Worm (Caenorhabditis elegans) whole organism, L4 larva: ENCODE data around the gene H06I04.3.

Experiments used
- F10B5.3 ChIP-seq: sonication (generic microtip); optimal IDR thresholded peaks from 2 replicates; lab custom pipeline; 2016; ENCODE audit warnings: mild to moderate bottlenecking, missing genetic modification characterization, missing compliant biosample characterization
- F37D6.2 ChIP-seq: sonication (generic microtip); optimal IDR thresholded peaks from 2 replicates; lab custom pipeline; 2016; ENCODE audit warnings: mild to moderate bottlenecking, missing genetic modification characterization, missing compliant biosample characterization
- F44E2.7 ChIP-seq: fragments of 200-800 bp; sonication (Bioruptor generic); IDR thresholded peaks from 2 replicates; pipeline ENCODE4 v2.1.2; 2022; ENCODE audit warnings: missing genetic modification characterization, missing compliant biosample characterization
- Y48G9A.11 ChIP-seq: fragments of 200-800 bp; sonication (Bioruptor generic); IDR thresholded peaks from 2 replicates; pipeline ENCODE4 v1.3.6; 2022; ENCODE audit warnings: missing genetic modification reagents, missing genetic modification characterization, missing compliant biosample characterization
- Y75B8A.6 ChIP-seq: fragments of 200-800 bp; sonication (Bioruptor generic); IDR thresholded peaks from 2 replicates; pipeline ENCODE4 v1.3.6; 2022; ENCODE audit warnings: missing genetic modification reagents, missing genetic modification characterization, missing compliant biosample characterization
- ZK337.2 ChIP-seq: fragments of 200-800 bp; sonication (Bioruptor generic); IDR thresholded peaks from 2 replicates; pipeline ENCODE4 v1.3.6; 2022; ENCODE audit warnings: missing genetic modification reagents, missing genetic modification characterization, missing compliant biosample characterization
- aha-1 ChIP-seq: fragments of 150-350 bp; peaks from one replicate; lab custom pipeline; 2014; ENCODE audit warnings: missing biosample characterization, missing genetic modification characterization
- arid-1 ChIP-seq: fragments of 200-800 bp; sonication (Bioruptor generic); conservative IDR thresholded peaks from 2 replicates; pipeline ENCODE4 v1.3.6; 2022; ENCODE audit warnings: missing genetic modification reagents, missing genetic modification characterization, missing compliant biosample characterization
- ceh-28 ChIP-seq: fragments of 150-350 bp; optimal IDR thresholded peaks from 2 replicates; lab custom pipeline; 2014; ENCODE audit warnings: missing biosample characterization, missing genetic modification reagents, missing genetic modification characterization
- ceh-32 ChIP-seq: sonication (generic microtip); optimal IDR thresholded peaks from 2 replicates; lab custom pipeline; 2016; ENCODE audit warnings: mild to moderate bottlenecking, missing genetic modification characterization, missing compliant biosample characterization; ENCODE audit not compliant: poor library complexity
- ceh-44 ChIP-seq: fragments of 200-800 bp; sonication (Bioruptor generic); IDR thresholded peaks from 2 replicates; pipeline ENCODE4 v1.3.6; 2022; ENCODE audit warnings: missing genetic modification reagents, missing genetic modification characterization, missing compliant biosample characterization
- ceh-82 ChIP-seq: sonication (generic microtip); optimal IDR thresholded peaks from 2 replicates; lab custom pipeline; 2017; ENCODE audit warnings: missing biosample characterization, missing genetic modification characterization
- daf-16 ChIP-seq, 3 experiments: sonication (generic microtip); optimal IDR thresholded peaks; 2 replicates each; lab custom pipeline; 2016 to 2017; ENCODE audit warnings: missing genetic modification characterization in 3 of 3, missing genetic modification reagents in 3 of 3, mild to moderate bottlenecking in 2 of 3, missing compliant biosample characterization in 2 of 3, missing biosample characterization in 1 of 3, moderate library complexity in 1 of 3
- daf-8 ChIP-seq: fragments of 200-800 bp; sonication (Bioruptor generic); IDR thresholded peaks from 2 replicates; pipeline ENCODE4 v1.3.6; 2022; ENCODE audit warnings: missing genetic modification characterization, missing compliant biosample characterization
- dmd-6 ChIP-seq: fragments of 200-800 bp; sonication (Bioruptor generic); IDR thresholded peaks from 2 replicates; pipeline ENCODE4 v1.3.6; 2022; ENCODE audit warnings: missing genetic modification reagents, missing genetic modification characterization, missing compliant biosample characterization
- dmd-8 ChIP-seq: fragments of 200-800 bp; sonication (Bioruptor generic); IDR thresholded peaks from 2 replicates; pipeline ENCODE4 v1.3.6; 2022; ENCODE audit warnings: missing genetic modification characterization, missing compliant biosample characterization
- dpl-1 ChIP-seq: fragments of 150-350 bp; optimal IDR thresholded peaks from 2 replicates; lab custom pipeline; 2014; ENCODE audit warnings: missing biosample characterization, missing genetic modification reagents, missing genetic modification characterization
- dve-1 ChIP-seq: sonication (generic microtip); optimal IDR thresholded peaks from 2 replicates; lab custom pipeline; 2017; ENCODE audit warnings: antibody characterized with exemption, mild to moderate bottlenecking, missing genetic modification characterization, missing compliant biosample characterization; ENCODE audit not compliant: insufficient read depth
- egl-43 ChIP-seq: fragments of 200-800 bp; sonication (Bioruptor generic); IDR thresholded peaks from 2 replicates; pipeline ENCODE4 v1.3.6; 2022; ENCODE audit warnings: missing genetic modification reagents, missing genetic modification characterization, missing compliant biosample characterization
- hif-1 ChIP-seq, 2 experiments: sonication (generic microtip); optimal IDR thresholded peaks; 2 replicates each; lab custom pipeline; 2016 to 2017; ENCODE audit warnings: missing compliant biosample characterization in 2 of 2, missing genetic modification characterization in 2 of 2, missing genetic modification reagents in 2 of 2, missing genotype in 2 of 2, mild to moderate bottlenecking in 1 of 2
- hlh-11 ChIP-seq: fragments of 200-800 bp; sonication (Bioruptor generic); optimal IDR thresholded peaks from 2 replicates; lab custom pipeline; 2018; ENCODE audit warnings: mild to moderate bottlenecking, missing genetic modification characterization, missing compliant biosample characterization
- hlh-30 ChIP-seq: sonication (generic microtip); optimal IDR thresholded peaks from 2 replicates; lab custom pipeline; 2017; ENCODE audit warnings: antibody characterized with exemption, mild to moderate bottlenecking, missing genetic modification characterization, missing compliant biosample characterization; ENCODE audit not compliant: insufficient read depth
- hmg-1.1 ChIP-seq: fragments of 200-800 bp; sonication (Bioruptor generic); IDR thresholded peaks from 2 replicates; pipeline ENCODE4 v1.3.6; 2022; ENCODE audit warnings: missing genetic modification reagents, missing genetic modification characterization, missing compliant biosample characterization
- lin-15B ChIP-seq: fragments of 150-350 bp; sonication (generic microtip); optimal IDR thresholded peaks from 3 replicates; lab custom pipeline; 2014; ENCODE audit warnings: missing biosample characterization, missing genetic modification characterization
- lir-3 ChIP-seq: sonication (generic microtip); optimal IDR thresholded peaks from 2 replicates; lab custom pipeline; 2016; ENCODE audit warnings: mild to moderate bottlenecking, missing genetic modification characterization, missing compliant biosample characterization
- lsy-2 ChIP-seq, 2 experiments: fragments of 150-350 bp in 1 of 2; sonication (generic microtip) in 1 of 2; optimal IDR thresholded peaks; 2 replicates each; lab custom pipeline; 2014 to 2017; ENCODE audit warnings: missing biosample characterization in 2 of 2, missing genetic modification characterization in 2 of 2
- madf-9 ChIP-seq: fragments of 200-800 bp; sonication (Bioruptor generic); conservative IDR thresholded peaks from 2 replicates; pipeline ENCODE4 v1.3.6; 2022; ENCODE audit warnings: missing genetic modification reagents, missing genetic modification characterization, missing compliant biosample characterization
- mdl-1 ChIP-seq, 2 experiments: fragments of 150-350 bp in 1 of 2; sonication (generic microtip) in 1 of 2; optimal IDR thresholded peaks; 2 replicates each; lab custom pipeline; 2014 to 2017; ENCODE audit warnings: missing biosample characterization in 2 of 2, missing genetic modification characterization in 2 of 2
- mep-1 ChIP-seq: fragments of 150-350 bp; sonication (generic microtip); optimal IDR thresholded peaks from 3 replicates; lab custom pipeline; 2014; ENCODE audit warnings: missing biosample characterization, missing genetic modification characterization
- mes-2 ChIP-seq: sonication (generic microtip); optimal IDR thresholded peaks from 2 replicates; lab custom pipeline; 2016; ENCODE audit warnings: missing genotype, mild to moderate bottlenecking, missing genetic modification characterization, missing compliant biosample characterization; ENCODE audit not compliant: poor library complexity, severe bottlenecking
- mxl-2 ChIP-seq: fragments of 200-800 bp; sonication (Bioruptor generic); conservative IDR thresholded peaks from 2 replicates; pipeline ENCODE4 v1.3.6; 2022; ENCODE audit warnings: missing genetic modification reagents, missing genetic modification characterization, missing compliant biosample characterization
- mxl-3 ChIP-seq: fragments of 200-800 bp; sonication (Bioruptor generic); optimal IDR thresholded peaks from 2 replicates; lab custom pipeline; 2018; ENCODE audit warnings: mild to moderate bottlenecking, missing genetic modification characterization, missing compliant biosample characterization
- nhr-10 ChIP-seq: fragments of 150-350 bp; optimal IDR thresholded peaks from 2 replicates; lab custom pipeline; 2014; ENCODE audit warnings: missing biosample characterization, missing genetic modification characterization
- nhr-11 ChIP-seq: fragments of 150-350 bp; optimal IDR thresholded peaks from 2 replicates; lab custom pipeline; 2014; ENCODE audit warnings: missing biosample characterization, missing genetic modification characterization
- nhr-111 ChIP-seq: fragments of 200-800 bp; sonication (Bioruptor generic); optimal IDR thresholded peaks from 2 replicates; lab custom pipeline; 2018; ENCODE audit warnings: mild to moderate bottlenecking, missing genetic modification characterization, missing compliant biosample characterization
- nhr-25 ChIP-seq: sonication (generic microtip); optimal IDR thresholded peaks from 2 replicates; lab custom pipeline; 2017; ENCODE audit warnings: missing genetic modification characterization, mild to moderate bottlenecking, missing compliant biosample characterization, antibody characterized with exemption, moderate library complexity, borderline replicate concordance; ENCODE audit not compliant: insufficient read depth
- nhr-28 ChIP-seq: fragments of 150-350 bp; optimal IDR thresholded peaks from 2 replicates; lab custom pipeline; 2014; ENCODE audit warnings: missing biosample characterization, missing genetic modification characterization
- nhr-42 ChIP-seq: fragments of 200-800 bp; sonication (Bioruptor generic); IDR thresholded peaks from 2 replicates; pipeline ENCODE4 v1.3.6; 2022; ENCODE audit warnings: missing genetic modification characterization, missing compliant biosample characterization
- nhr-48 ChIP-seq: sonication (generic microtip); optimal IDR thresholded peaks from 2 replicates; lab custom pipeline; 2016; ENCODE audit warnings: mild to moderate bottlenecking, missing genetic modification characterization, missing compliant biosample characterization
- nhr-77 ChIP-seq: fragments of 150-350 bp; optimal IDR thresholded peaks from 2 replicates; lab custom pipeline; 2014; ENCODE audit warnings: missing biosample characterization, missing genetic modification characterization
- rbr-2 ChIP-seq: sonication (generic microtip); optimal IDR thresholded peaks from 2 replicates; lab custom pipeline; 2016; ENCODE audit warnings: missing genotype, missing genetic modification characterization, missing compliant biosample characterization
- set-16 ChIP-seq: fragments of 200-800 bp; sonication (Bioruptor generic); IDR thresholded peaks from 2 replicates; pipeline ENCODE4 v1.3.6; 2022; ENCODE audit warnings: missing genetic modification reagents, missing genetic modification characterization, missing compliant biosample characterization
- snpc-1.2 ChIP-seq: fragments of 200-800 bp; sonication (Bioruptor generic); IDR thresholded peaks from 2 replicates; pipeline ENCODE4 v1.3.6; 2022; ENCODE audit warnings: missing genetic modification reagents, missing genetic modification characterization, missing compliant biosample characterization
- spr-1 ChIP-seq: sonication (generic microtip); optimal IDR thresholded peaks from 2 replicates; lab custom pipeline; 2016; ENCODE audit warnings: mild to moderate bottlenecking, missing genetic modification characterization, missing compliant biosample characterization
- unc-62 ChIP-seq, 3 experiments: fragments of 150-350 bp in 1 of 3; sonication (generic microtip); optimal IDR thresholded peaks in 2 of 3; peaks in 1 of 3; 1 replicate in 1 of 3; 2 replicates in 2 of 3; lab custom pipeline; 2014 to 2017; ENCODE audit warnings: missing biosample characterization in 3 of 3, missing genetic modification characterization in 3 of 3, missing genetic modification reagents in 3 of 3, missing genotype in 1 of 3
- zip-11 ChIP-seq: fragments of 200-800 bp; sonication (Bioruptor generic); IDR thresholded peaks from 2 replicates; pipeline ENCODE4 v1.3.6; 2022; ENCODE audit warnings: missing genetic modification characterization, missing compliant biosample characterization

H06I04.3 gene

DNA sequence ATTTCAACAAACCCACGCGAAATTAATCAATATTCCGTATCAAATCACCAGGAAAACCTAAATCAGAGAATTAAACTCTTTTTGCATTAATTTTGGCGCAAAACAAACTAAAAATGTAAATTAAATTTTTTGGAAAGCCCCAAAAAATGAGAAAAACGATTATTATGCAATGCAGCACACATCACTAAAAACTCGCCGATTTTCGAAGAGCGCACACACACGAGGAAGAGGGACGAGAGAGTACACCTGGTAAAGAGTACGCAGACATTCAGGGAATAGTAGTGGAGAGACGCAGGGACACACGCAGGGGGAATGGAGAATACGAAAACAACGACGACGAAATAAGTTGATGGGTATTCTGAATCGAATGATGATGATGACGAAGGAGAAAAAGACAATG lies 34.3 kb upstream of the H06I04.3 start:
- peak; percentile 63 for TF ChIP-seq dve-1
- TF ChIP-seq nhr-25 (tag; lab: Kevin White, UChicago), result no peak
- TF ChIP-seq F37D6.2 (tag; lab: Kevin White, UChicago), result no peak
- TF ChIP-seq set-16 (GFP tag; lab: Robert Waterston, UW), result no peak
- peak in 1 of 2 experiments; percentile 93 for TF ChIP-seq unc-62 (GFP tag; optimal IDR thresholded peaks at IDR 0.05 in 1 of 2; lab: Kevin White, UChicago)
- no peak for TF ChIP-seq unc-62 (tag; optimal IDR thresholded peaks at IDR 0.05; lab: Kevin White, UChicago)
- no peak for TF ChIP-seq egl-43 (GFP tag; lab: Robert Waterston, UW)
- no peak for TF ChIP-seq mxl-2 (GFP tag; lab: Robert Waterston, UW)
- no peak for TF ChIP-seq Y75B8A.6
- no peak for TF ChIP-seq lir-3
- TF ChIP-seq nhr-10, result no peak
- TF ChIP-seq F10B5.3 (tag; lab: Kevin White, UChicago), result no peak
- TF ChIP-seq nhr-77, result no peak
- TF ChIP-seq nhr-28 (tag; lab: Kevin White, UChicago), result peak; percentile 45
- TF ChIP-seq arid-1 (GFP tag; lab: Robert Waterston, UW), result no peak
- peak; percentile 50 for TF ChIP-seq rbr-2 (tag; lab: Kevin White, UChicago)
- no peak for TF ChIP-seq nhr-111 (GFP tag; lab: Kevin White, UChicago)
- TF ChIP-seq zip-11 (GFP tag; lab: Robert Waterston, UW), result no peak
- peak; percentile 19 for TF ChIP-seq dpl-1 (GFP tag; lab: Kevin White, UChicago)
- no peak for TF ChIP-seq ceh-44 (GFP tag; lab: Robert Waterston, UW)
- TF ChIP-seq ceh-28 (tag; lab: Kevin White, UChicago), result no peak
- no peak for TF ChIP-seq daf-8
- TF ChIP-seq hlh-11 (tag; lab: Kevin White, UChicago), result peak; percentile 76
- peak; percentile 90 for TF ChIP-seq hlh-30
- no peak for TF ChIP-seq Y48G9A.11 (GFP tag; lab: Robert Waterston, UW)
- no peak for TF ChIP-seq ceh-82 (tag; lab: Kevin White, UChicago)
- peak; percentile 47 for TF ChIP-seq dmd-6 (GFP tag; lab: Robert Waterston, UW)
- no peak for TF ChIP-seq ZK337.2 (GFP tag; lab: Robert Waterston, UW)
- no peak for TF ChIP-seq madf-9 (GFP tag; lab: Robert Waterston, UW)
- TF ChIP-seq ceh-32 (tag; lab: Kevin White, UChicago), result no peak
- TF ChIP-seq mes-2, result peak; percentile 23
- no peak for TF ChIP-seq dmd-8 (GFP tag; lab: Robert Waterston, UW)
- no peak for TF ChIP-seq daf-16 (GFP tag; optimal IDR thresholded peaks at IDR 0.05; lab: Kevin White, UChicago)
- peak; percentile 30 for TF ChIP-seq daf-16 (tag; optimal IDR thresholded peaks at IDR 0.05; lab: Kevin White, UChicago)
- TF ChIP-seq nhr-11 (tag; lab: Kevin White, UChicago), result peak; percentile 39
- TF ChIP-seq mdl-1 (tag; optimal IDR thresholded peaks at IDR 0.05; lab: Kevin White, UChicago), result peak; percentile 89 to 96
- TF ChIP-seq lsy-2 (tag; optimal IDR thresholded peaks at IDR 0.05; lab: Kevin White, UChicago), result peak in 1 of 2 experiments; percentile 60
- no peak for TF ChIP-seq lin-15B
- TF ChIP-seq nhr-48 (tag; lab: Kevin White, UChicago), result peak; percentile 13
- TF ChIP-seq mxl-3 (GFP tag; lab: Kevin White, UChicago), result peak; percentile 57
- TF ChIP-seq hif-1 (tag; optimal IDR thresholded peaks at IDR 0.05; lab: Kevin White, UChicago), result peak in 1 of 2 experiments; percentile 40
- TF ChIP-seq aha-1 (tag; lab: Kevin White, UChicago), result peak; percentile 89
- no peak for TF ChIP-seq snpc-1.2 (GFP tag; lab: Robert Waterston, UW)
- no peak for TF ChIP-seq spr-1 (tag; lab: Kevin White, UChicago)
- no peak for TF ChIP-seq nhr-42 (GFP tag; lab: Robert Waterston, UW)
- peak; percentile 59; the same call in 1 of the 2 replicates for TF ChIP-seq hmg-1.1
- peak; percentile 78 for TF ChIP-seq mep-1 (tag; lab: Kevin White, UChicago)
- no peak for TF ChIP-seq F44E2.7
- TF ChIP-seq, all 104 proteins: peak for 19
